Fruit fly (Drosophila melanogaster) S2 (cell line): ENCODE data around the gene CG13720.

Experiments
- CG8478 ChIP-seq: fragments of >200 bp; optimal IDR thresholded peaks from 2 replicates; lab custom pipeline; 2018
- CTCF ChIP-seq, 2 experiments: fragments of >200 bp; optimal IDR thresholded peaks; 2 replicates each; lab custom pipeline; 2018

Gene CG13720

DNA sequence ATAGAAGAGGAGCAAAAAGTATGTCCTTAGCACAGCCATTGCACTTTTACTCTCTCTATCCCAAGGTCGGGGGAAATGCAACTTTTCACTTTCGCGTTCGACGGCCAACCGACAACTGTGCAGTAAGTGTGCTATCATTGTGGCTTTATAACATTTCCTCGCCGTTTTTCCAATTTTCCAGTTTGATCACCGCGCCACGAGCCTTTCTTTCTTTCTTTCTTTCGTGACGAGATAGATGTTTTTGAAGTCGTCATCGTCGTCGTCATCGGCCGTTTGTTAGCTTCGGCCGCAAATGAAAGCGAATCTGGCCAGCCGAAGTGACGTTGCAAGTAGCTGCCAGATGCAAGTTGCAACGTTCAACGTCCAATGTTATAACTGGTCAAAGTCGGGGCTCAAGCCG lies at the start of gene CG13720:
CG13720 (minus strand) TSS at position 101 of the 400 bp plus-strand sequence.
- TF ChIP-seq CG8478 (lab: Kevin White, UChicago): no peak
- TF ChIP-seq CTCF (optimal IDR thresholded peaks at IDR 0.05; lab: Kevin White, UChicago): no peak

DNA sequence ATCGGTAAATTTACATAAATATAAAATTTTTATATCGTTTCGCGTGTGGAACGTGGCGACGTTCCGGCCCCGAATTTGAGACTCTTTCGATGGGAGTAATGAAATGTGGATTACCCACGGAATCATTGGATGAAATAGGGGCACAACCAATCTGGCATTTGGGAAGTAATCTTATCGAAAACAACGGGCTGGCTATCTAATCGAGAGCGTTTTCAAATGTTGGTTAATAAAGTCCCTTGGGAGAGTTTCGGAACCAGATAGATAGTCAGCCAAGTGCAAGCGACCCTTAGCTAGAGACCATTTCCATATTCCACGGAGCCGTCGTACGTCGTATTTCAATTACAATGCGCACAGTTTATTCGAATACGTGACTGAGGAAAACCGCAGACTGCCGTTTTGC lies 49.0 kb upstream of the CG13720 start:
- TF ChIP-seq CG8478 (lab: Kevin White, UChicago): no peak
- TF ChIP-seq CTCF (optimal IDR thresholded peaks at IDR 0.05; lab: Kevin White, UChicago): no peak

DNA sequence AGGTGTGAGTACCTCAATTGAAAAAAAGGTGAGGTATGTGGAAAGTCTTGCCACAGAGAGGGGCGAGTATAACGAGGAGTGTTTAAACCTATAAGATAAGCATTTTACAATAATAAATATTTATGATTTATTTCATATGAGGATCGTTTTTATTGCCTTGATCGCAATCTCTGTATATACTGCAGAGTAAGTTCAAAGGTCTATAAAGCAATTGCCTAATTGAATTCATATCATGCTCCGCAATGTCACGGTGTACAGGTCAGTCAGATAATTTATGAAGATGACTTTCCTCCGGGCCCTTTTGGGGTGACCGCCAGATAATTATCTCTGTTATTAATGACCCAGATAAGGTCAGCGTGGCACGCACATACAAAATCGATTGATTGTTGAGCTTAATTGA lies 48.1 kb upstream of the CG13720 start:
- no peak for TF ChIP-seq CTCF (optimal IDR thresholded peaks at IDR 0.05; lab: Kevin White, UChicago)
- no peak for TF ChIP-seq CG8478 (lab: Kevin White, UChicago)

DNA sequence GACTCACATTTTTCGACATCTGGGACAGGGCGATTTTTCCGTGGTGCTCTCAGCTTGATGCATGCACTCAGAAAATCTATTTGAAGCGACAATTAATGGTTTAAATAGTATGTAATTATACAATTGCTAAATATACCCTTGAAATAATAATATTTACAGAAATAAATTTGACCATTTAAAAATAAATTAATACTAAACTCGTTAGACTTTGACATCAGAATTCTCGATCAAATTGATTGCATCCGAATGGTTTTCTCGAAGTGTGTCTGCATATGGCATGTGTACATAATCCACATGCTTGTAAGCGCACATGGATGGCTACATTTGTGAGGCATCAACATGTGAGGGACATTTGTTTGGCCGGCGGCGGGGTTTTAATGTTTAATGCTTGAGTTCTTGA lies 46.4 kb upstream of the CG13720 start:
- TF ChIP-seq CG8478 (lab: Kevin White, UChicago): no peak
- no peak for TF ChIP-seq CTCF (optimal IDR thresholded peaks at IDR 0.05; lab: Kevin White, UChicago)

DNA sequence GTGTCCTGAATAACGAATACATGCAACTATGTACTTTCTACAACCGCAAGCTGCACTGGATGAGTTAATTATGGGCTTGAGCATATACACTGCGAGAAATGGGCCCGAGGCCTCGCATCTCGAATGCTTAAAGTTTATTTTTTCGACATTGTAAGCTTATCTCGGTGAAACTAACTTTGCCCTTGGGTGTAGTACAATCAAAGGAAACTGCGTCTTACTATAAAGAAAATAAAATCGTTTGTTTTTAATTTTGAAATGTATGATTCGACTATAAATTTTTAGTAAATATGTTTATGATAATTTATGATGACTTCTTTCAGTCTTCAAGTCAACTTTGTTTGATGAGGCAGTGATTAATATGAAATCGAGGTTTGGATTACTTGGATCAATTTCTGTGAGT lies 45.4 kb upstream of the CG13720 start:
- TF ChIP-seq CTCF (optimal IDR thresholded peaks at IDR 0.05; lab: Kevin White, UChicago) (no peak), CG8478 (lab: Kevin White, UChicago) (no peak)

DNA sequence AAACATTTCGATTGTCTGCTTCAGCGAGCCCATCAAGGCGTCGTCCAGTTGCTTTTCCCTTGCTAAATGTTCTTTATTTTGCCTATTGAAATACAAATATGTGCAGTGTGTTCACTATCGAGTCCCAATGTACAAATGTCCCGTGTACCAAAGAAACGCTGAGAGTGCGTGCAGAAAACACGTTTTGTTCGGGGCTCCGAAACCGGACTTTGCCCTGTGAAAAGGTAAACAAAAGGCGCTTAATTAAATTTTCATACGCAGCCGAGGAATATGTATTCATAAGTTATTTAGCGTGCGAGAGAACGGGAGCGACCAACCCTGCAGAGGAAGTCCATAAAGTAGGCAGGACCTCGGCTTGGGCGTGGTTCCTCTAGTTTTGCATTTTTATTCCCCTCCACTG lies 44.8 kb upstream of the CG13720 start:
- TF ChIP-seq CG8478 (lab: Kevin White, UChicago): no peak

DNA sequence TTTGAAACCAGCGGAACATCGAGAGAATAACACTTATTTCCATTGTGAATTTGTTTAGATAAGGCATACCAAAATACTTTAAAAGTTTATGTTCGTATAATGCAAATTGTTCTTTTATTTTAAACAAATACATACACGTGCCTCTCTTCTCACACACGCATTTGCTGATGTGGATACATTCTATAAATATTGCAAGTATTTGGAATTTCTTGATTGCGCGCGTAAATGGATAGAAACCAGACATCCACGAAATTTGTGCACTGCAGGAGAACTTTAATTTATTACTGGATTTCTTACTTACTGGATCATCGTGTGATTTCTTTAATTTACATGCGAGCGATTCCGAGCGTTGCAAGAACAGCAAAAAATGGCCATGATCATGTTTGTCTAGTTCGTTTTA lies 44.3 kb upstream of the CG13720 start:
- no peak for TF ChIP-seq CTCF (optimal IDR thresholded peaks at IDR 0.05; lab: Kevin White, UChicago)
- TF ChIP-seq CG8478 (lab: Kevin White, UChicago): no peak

DNA sequence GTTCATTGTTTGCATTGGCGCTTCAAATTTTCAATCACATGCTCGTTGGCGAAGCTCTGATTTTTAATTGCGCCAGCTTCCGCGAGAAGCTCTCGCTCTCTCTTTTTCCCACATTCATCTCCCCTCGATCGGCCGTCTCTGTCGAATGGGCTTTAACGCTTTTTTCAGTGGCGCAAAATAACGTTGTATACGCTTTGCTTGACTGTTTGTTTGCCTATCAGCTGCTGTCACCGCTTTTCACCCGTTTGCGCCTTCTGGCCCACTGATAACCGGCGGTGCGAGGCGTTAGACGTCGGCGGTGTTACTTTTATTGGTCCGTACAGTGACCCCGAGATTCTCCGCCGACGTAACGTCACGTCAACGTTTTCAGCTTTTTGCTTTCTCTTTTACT lies 43.5 kb upstream of the CG13720 start:
- no peak for TF ChIP-seq CTCF (optimal IDR thresholded peaks at IDR 0.05; lab: Kevin White, UChicago)
- TF ChIP-seq CG8478 (lab: Kevin White, UChicago): no peak

DNA sequence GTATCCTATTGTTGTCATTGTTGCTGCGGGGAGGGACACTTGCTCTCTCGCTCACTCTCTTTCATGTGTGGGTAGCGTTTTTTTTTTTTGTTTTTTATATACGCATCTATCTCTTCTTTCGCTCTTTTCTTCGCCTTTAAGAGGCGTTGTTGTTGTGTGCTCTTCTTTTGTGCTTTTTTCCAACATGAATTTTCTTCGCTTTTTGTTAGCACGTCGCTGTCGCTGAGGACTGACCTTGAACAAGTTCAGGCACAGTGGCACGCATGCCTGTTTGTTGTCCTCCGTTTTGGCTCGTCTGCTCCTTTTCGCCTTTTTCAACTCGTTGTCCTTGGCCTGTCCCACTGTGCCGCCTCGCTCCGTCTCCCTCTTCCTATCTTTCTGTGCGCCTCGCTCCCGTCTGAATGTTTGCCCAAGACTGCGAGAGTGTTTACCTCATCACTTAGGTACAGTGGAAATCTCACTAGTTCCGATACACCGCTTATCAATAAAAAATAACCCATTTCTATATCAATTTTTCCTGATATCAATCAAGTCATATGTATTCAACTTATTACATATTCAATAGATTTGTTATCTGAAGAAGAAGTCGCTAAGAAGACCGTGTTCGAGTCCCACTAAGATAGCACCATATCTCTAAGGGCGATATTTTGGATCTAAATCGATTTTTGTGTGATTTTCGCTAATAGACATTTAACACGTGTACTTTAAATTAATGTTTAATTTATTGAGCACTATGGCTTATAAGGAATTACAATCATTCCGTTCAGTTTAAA lies 42.9 kb upstream of the CG13720 start:
- TF ChIP-seq CTCF (optimal IDR thresholded peaks at IDR 0.05; lab: Kevin White, UChicago) (no peak), CG8478 (lab: Kevin White, UChicago) (no peak)

DNA sequence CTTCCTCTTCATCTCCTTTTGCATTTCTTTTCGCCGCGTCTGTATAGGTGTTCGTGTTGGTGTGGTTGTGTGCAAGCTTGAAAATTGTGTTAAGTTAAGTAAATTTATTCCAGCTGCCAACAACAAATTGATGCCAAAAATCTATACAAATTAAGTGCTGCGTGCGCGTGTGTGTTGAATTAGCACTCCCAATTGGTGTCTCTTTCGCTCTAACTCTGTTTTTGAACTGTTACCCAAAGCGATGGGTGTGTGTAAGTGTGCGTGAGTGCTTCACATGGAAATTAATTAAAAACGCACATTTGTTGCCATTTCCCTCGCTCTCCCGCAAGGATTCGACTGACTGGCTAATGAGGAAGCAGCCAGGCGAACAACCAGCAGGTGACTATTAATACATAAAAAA lies 42.2 kb upstream of the CG13720 start:
- no peak for TF ChIP-seq CG8478 (lab: Kevin White, UChicago)
- TF ChIP-seq CTCF (optimal IDR thresholded peaks at IDR 0.05; lab: Kevin White, UChicago): no peak

DNA sequence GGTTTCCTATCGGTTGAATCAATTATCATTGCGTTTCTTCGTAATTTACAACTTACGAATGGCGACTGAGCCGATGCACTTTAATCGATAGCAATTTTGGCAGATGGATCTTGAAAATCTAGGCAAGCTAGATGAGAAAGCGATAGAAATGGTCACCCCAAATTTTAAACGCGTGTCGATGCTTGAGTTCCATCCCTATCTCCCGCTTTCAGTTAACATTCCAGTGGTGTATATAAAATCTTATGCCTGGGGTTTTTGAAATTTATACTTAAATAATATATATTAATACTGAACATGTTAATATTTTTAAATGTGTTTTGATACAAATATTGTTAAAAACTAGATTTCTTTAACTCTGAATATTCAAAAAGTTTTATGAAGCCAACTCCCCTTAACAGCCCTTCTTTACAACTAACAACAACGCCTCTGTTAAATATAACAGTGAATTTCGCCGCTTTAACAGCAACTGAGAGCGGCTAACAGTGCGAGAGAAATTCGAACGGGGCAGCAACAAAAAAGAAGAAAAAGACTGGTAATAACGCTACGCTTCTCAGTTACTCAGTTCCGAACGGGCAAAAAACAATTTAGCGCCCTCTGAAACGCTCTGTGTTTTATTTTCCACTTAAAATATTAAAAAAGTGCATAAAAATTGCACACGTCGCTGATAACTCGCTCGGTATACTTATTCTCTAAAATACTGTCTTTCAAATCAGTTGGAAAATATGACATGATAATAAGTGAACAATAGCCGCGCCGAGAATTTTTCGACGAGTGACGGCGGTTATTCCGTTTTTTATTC lies 41.5 kb upstream of the CG13720 start, which contains the start of gene CG11357:
CG11357 (plus strand) TSS at position 479 of the 799 bp plus-strand sequence.
- TF ChIP-seq CTCF (optimal IDR thresholded peaks at IDR 0.05; lab: Kevin White, UChicago): peak in 1 of 2 experiments; percentile 7
- TF ChIP-seq CG8478 (lab: Kevin White, UChicago): no peak

DNA sequence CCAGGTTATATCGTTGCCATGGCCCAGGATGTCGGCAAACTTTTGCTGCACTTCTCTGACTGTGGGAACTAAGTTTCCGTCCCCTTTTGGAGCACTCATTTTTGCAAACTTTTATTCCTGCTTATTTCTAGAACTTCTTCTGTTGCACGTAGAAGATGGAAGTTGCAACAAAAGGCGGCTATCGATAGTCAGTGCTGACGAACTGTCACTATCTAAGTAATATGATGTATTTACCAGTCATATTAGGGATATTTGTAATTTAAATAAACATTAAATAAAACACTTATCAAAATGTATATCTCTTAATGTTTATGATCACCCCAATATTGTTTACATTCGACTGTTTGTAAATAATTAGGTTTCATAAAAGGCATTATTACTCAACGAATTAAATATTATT lies 40.8 kb upstream of the CG13720 start, which contains the start of gene CG32243:
CG32243 (minus strand) TSS at position 175 of the 400 bp plus-strand sequence.
- no peak for TF ChIP-seq CG8478 (lab: Kevin White, UChicago)
- no peak for TF ChIP-seq CTCF (optimal IDR thresholded peaks at IDR 0.05; lab: Kevin White, UChicago)

DNA sequence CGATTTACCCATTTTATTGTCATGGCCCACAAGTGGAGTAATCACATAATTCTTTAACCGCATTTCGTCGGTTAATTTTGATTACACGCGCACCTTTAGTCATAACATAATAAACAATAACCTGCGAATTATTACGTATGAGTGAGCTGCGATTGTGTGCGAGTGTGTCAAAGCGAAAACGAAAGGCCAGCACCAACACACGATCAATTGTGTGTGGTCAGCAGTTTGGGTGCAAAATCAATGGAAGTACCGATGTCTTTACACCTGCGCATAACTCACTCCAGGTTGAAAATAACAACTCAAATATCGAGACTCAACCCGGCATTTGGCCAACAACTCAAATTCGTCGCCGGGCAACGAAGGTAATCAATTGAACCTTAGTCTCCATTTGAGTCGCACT lies 34.2 kb upstream of the CG13720 start:
- no peak for TF ChIP-seq CTCF (optimal IDR thresholded peaks at IDR 0.05; lab: Kevin White, UChicago)
- TF ChIP-seq CG8478 (lab: Kevin White, UChicago): no peak

DNA sequence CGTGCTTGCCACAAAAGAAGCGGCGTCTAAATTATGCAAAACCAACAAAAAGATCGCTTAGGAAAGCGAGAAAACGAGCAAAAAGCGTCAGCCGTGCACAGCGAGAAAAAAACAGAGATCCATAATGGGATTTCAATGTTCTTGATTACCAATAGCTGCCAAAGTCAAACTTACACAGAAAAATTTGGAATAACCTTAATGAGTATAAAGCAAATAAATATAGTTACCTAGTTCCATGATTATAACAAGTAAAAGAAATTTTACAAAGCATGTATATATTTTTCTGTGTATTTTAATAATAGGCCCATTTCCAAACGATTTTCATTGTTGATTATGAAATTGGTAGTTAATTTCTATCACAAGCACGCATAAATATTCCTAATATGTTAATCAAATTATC lies 33.6 kb upstream of the CG13720 start:
- no peak for TF ChIP-seq CG8478 (lab: Kevin White, UChicago)
- no peak for TF ChIP-seq CTCF (optimal IDR thresholded peaks at IDR 0.05; lab: Kevin White, UChicago)
